Fruit fly (Drosophila melanogaster) whole organism, embryonic: Measurements from ENCODE around the gene CG14650.

Experiments
- CG10366 ChIP-seq: fragments of 200-800 bp; sonication (Bioruptor generic); IDR thresholded peaks from 2 replicates; pipeline ENCODE4 v1.3.6; 2022; ENCODE audit warnings: missing biosample characterization, missing genetic modification characterization
- CG10431 ChIP-seq: fragments of 200-800 bp; sonication (Bioruptor generic); optimal IDR thresholded peaks from 3 replicates; lab custom pipeline; 2018; ENCODE audit warnings: missing biosample characterization, mild to moderate bottlenecking, missing genetic modification characterization
- CG12744 ChIP-seq: fragments of 200-800 bp; sonication (Bioruptor generic); optimal IDR thresholded peaks from 2 replicates; lab custom pipeline; 2016; ENCODE audit warnings: missing biosample characterization, missing genetic modification characterization
- CG13775 ChIP-seq: fragments of 200-800 bp; sonication (Bioruptor generic); optimal IDR thresholded peaks from 3 replicates; lab custom pipeline; 2017; ENCODE audit warnings: missing biosample characterization, mild to moderate bottlenecking, missing genetic modification characterization
- CG14050 ChIP-seq: fragments of 200-800 bp; sonication (Bioruptor generic); IDR thresholded peaks from 3 replicates; pipeline ENCODE4 v1.3.6; 2022; ENCODE audit warnings: missing biosample characterization, missing genetic modification characterization
- CG14441 ChIP-seq: fragments of 200-800 bp; sonication (Bioruptor generic); IDR thresholded peaks from 2 replicates; pipeline ENCODE4 v1.3.6; 2022; ENCODE audit warnings: missing biosample characterization, missing genetic modification characterization
- CG1529 ChIP-seq: fragments of 200-800 bp; sonication (Bioruptor generic); optimal IDR thresholded peaks from 3 replicates; lab custom pipeline; 2018; ENCODE audit warnings: missing biosample characterization, missing genetic modification characterization
- CG15514 ChIP-seq: fragments of 200-800 bp; sonication (Bioruptor generic); optimal IDR thresholded peaks from 3 replicates; lab custom pipeline; 2017; ENCODE audit warnings: missing biosample characterization, missing genetic modification characterization, mild to moderate bottlenecking, moderate library complexity, missing genetic modification reagents
- CG1603 ChIP-seq: fragments of 200-800 bp; sonication (Bioruptor generic); optimal IDR thresholded peaks from 2 replicates; lab custom pipeline; 2019; ENCODE audit warnings: missing biosample characterization, mild to moderate bottlenecking, missing genetic modification characterization, moderate library complexity
- CG16815 ChIP-seq: fragments of 200-800 bp; sonication (Bioruptor generic); optimal IDR thresholded peaks from 3 replicates; lab custom pipeline; 2017; ENCODE audit warnings: missing biosample characterization, mild to moderate bottlenecking, missing genetic modification characterization
- CG17385 ChIP-seq: fragments of 200-800 bp; sonication (Bioruptor generic); optimal IDR thresholded peaks from 3 replicates; lab custom pipeline; 2018; ENCODE audit warnings: missing biosample characterization, mild to moderate bottlenecking, missing genetic modification characterization
- CG17612 ChIP-seq: fragments of 200-800 bp; sonication (Bioruptor generic); IDR thresholded peaks from 2 replicates; pipeline ENCODE4 v1.3.6; 2022; ENCODE audit warnings: missing biosample characterization, missing genetic modification characterization
- CG1792 ChIP-seq: fragments of 200-800 bp; sonication (Bioruptor generic); optimal IDR thresholded peaks from 2 replicates; lab custom pipeline; 2016; ENCODE audit warnings: missing biosample characterization, missing genetic modification characterization
- CG32767 ChIP-seq: fragments of 200-800 bp; sonication (Bioruptor generic); IDR thresholded peaks from 2 replicates; pipeline ENCODE4 v1.3.6; 2022; ENCODE audit warnings: missing biosample characterization, missing genetic modification characterization
- CG4617 ChIP-seq: fragments of 200-800 bp; sonication (Bioruptor generic); optimal IDR thresholded peaks from 3 replicates; lab custom pipeline; 2016; ENCODE audit warnings: missing biosample characterization, missing genetic modification characterization, borderline replicate concordance
- CG5245 ChIP-seq: fragments of 200-800 bp; sonication (Bioruptor generic); optimal IDR thresholded peaks from 3 replicates; lab custom pipeline; 2016; ENCODE audit warnings: missing biosample characterization, missing genetic modification characterization
- CG7556 ChIP-seq: fragments of 200-800 bp; sonication (Bioruptor generic); optimal IDR thresholded peaks from 2 replicates; lab custom pipeline; 2017; ENCODE audit warnings: missing biosample characterization, mild to moderate bottlenecking, missing genetic modification characterization
- CG9215 ChIP-seq: fragments of 200-800 bp; sonication (Bioruptor generic); IDR thresholded peaks from 2 replicates; pipeline ENCODE4 v1.3.6; 2022; ENCODE audit warnings: missing biosample characterization, missing genetic modification characterization
- CHES-1-like ChIP-seq: fragments of 200-800 bp; sonication (Bioruptor generic); optimal IDR thresholded peaks from 2 replicates; lab custom pipeline; 2016; ENCODE audit warnings: missing biosample characterization, missing genetic modification characterization
- CkIIα-i1 ChIP-seq: fragments of 200-800 bp; sonication (Bioruptor generic); IDR thresholded peaks from 2 replicates; pipeline ENCODE4 v1.3.6; 2022; ENCODE audit warnings: missing biosample characterization, missing genetic modification characterization
- Dll ChIP-seq: fragments of 200-800 bp; sonication (Bioruptor generic); IDR thresholded peaks from 4 replicates; pipeline ENCODE4 v1.3.6; 2022; ENCODE audit warnings: missing biosample characterization, missing genetic modification characterization; ENCODE audit not compliant: partially characterized antibody
- H15 ChIP-seq: fragments of 200-800 bp; sonication (Bioruptor generic); IDR thresholded peaks from 3 replicates; pipeline ENCODE4 v1.3.6; 2022; ENCODE audit warnings: missing biosample characterization, missing genetic modification characterization
- Lhr ChIP-seq: fragments of 200-800 bp; sonication (Bioruptor generic); optimal IDR thresholded peaks from 3 replicates; lab custom pipeline; 2017; ENCODE audit warnings: mild to moderate bottlenecking, missing biosample characterization, missing genetic modification reagents, missing genetic modification characterization
- Mes4 ChIP-seq: fragments of 200-800 bp; sonication (Bioruptor generic); optimal IDR thresholded peaks from 2 replicates; lab custom pipeline; 2016; ENCODE audit warnings: missing biosample characterization, missing genetic modification characterization
- Scr ChIP-seq: fragments of 200-800 bp; sonication (Bioruptor generic); IDR thresholded peaks from 2 replicates; pipeline ENCODE4 v1.3.6; 2022; ENCODE audit warnings: missing biosample characterization, missing genetic modification characterization; ENCODE audit not compliant: partially characterized antibody
- Taf1 ChIP-seq: fragments of 200-800 bp; sonication (Bioruptor generic); IDR thresholded peaks from 2 replicates; pipeline ENCODE4 v1.3.6; 2022; ENCODE audit warnings: missing biosample characterization, missing genetic modification characterization
- Trl ChIP-seq, 3 experiments: fragments of >200 bp in 2 of 3; fragments of 200-800 bp in 1 of 3; sonication (Bioruptor generic) in 1 of 3; optimal IDR thresholded peaks; 2 replicates in 1 of 3; 3 replicates in 2 of 3; lab custom pipeline; 2016 to 2017; ENCODE audit warnings: missing biosample characterization in 1 of 3, missing genetic modification characterization in 1 of 3
- Xbp1 ChIP-seq: fragments of 200-800 bp; sonication (Bioruptor generic); optimal IDR thresholded peaks from 3 replicates; lab custom pipeline; 2016; ENCODE audit warnings: missing biosample characterization, mild to moderate bottlenecking, missing genetic modification characterization
- ap ChIP-seq: fragments of 200-800 bp; sonication (Bioruptor generic); IDR thresholded peaks from 2 replicates; pipeline ENCODE4 v1.3.6; 2022; ENCODE audit warnings: missing biosample characterization, missing genetic modification characterization
- ara ChIP-seq: fragments of 200-800 bp; sonication (Bioruptor generic); IDR thresholded peaks from 2 replicates; pipeline ENCODE4 v1.3.6; 2022; ENCODE audit warnings: missing biosample characterization, missing genetic modification characterization
- bsh ChIP-seq, 2 experiments: fragments of 200-800 bp; sonication (Bioruptor generic); optimal IDR thresholded peaks; 2 replicates each; lab custom pipeline; 2017 to 2018; ENCODE audit warnings: mild to moderate bottlenecking in 2 of 2, missing biosample characterization in 2 of 2, missing genetic modification characterization in 2 of 2, moderate library complexity in 1 of 2
- crc ChIP-seq: fragments of 200-800 bp; sonication (Bioruptor generic); optimal IDR thresholded peaks from 2 replicates; lab custom pipeline; 2016; ENCODE audit warnings: missing biosample characterization, missing genetic modification characterization
- danr ChIP-seq: fragments of 200-800 bp; sonication (Bioruptor generic); IDR thresholded peaks from 2 replicates; pipeline ENCODE4 v1.3.6; 2022; ENCODE audit warnings: missing biosample characterization, missing genetic modification characterization
- eve ChIP-seq, 2 experiments: fragments of >200 bp; optimal IDR thresholded peaks; 2 replicates each; lab custom pipeline; 2017; ENCODE audit warnings: missing biosample characterization in 2 of 2, missing genetic modification characterization in 2 of 2
- exex ChIP-seq: fragments of 200-800 bp; sonication (Bioruptor generic); optimal IDR thresholded peaks from 4 replicates; lab custom pipeline; 2018; ENCODE audit warnings: missing biosample characterization, mild to moderate bottlenecking, missing genetic modification characterization, moderate library complexity
- ftz-f1 ChIP-seq: fragments of 200-800 bp; sonication (Bioruptor generic); optimal IDR thresholded peaks from 2 replicates; lab custom pipeline; 2016; ENCODE audit warnings: missing biosample characterization, missing genetic modification characterization
- gcm ChIP-seq: fragments of 200-800 bp; sonication (Bioruptor generic); optimal IDR thresholded peaks from 2 replicates; lab custom pipeline; 2019; ENCODE audit warnings: missing biosample characterization, mild to moderate bottlenecking, missing genetic modification characterization, moderate library complexity
- h ChIP-seq: fragments of >200 bp; optimal IDR thresholded peaks from 2 replicates; lab custom pipeline; 2017
- hb ChIP-seq: fragments of 200-800 bp; sonication (Bioruptor generic); IDR thresholded peaks from 3 replicates; pipeline ENCODE4 v1.3.6; 2022; ENCODE audit warnings: missing biosample characterization, missing genetic modification characterization; ENCODE audit not compliant: partially characterized antibody
- kay ChIP-seq: fragments of 200-800 bp; sonication (Bioruptor generic); optimal IDR thresholded peaks from 2 replicates; lab custom pipeline; 2016; ENCODE audit warnings: missing biosample characterization, missing genetic modification characterization
- nerfin-2 ChIP-seq: fragments of 200-800 bp; sonication (Bioruptor generic); IDR thresholded peaks from 2 replicates; pipeline ENCODE4 v1.3.6; 2022; ENCODE audit warnings: missing biosample characterization, missing genetic modification characterization; ENCODE audit not compliant: partially characterized antibody
- pnt ChIP-seq: fragments of 200-800 bp; sonication (Bioruptor generic); optimal IDR thresholded peaks from 3 replicates; lab custom pipeline; 2016; ENCODE audit warnings: missing biosample characterization, missing genetic modification characterization
- pzg ChIP-seq: fragments of 200-800 bp; sonication (Bioruptor generic); optimal IDR thresholded peaks from 3 replicates; lab custom pipeline; 2018; ENCODE audit warnings: missing biosample characterization, mild to moderate bottlenecking, missing genetic modification characterization, moderate library complexity
- scrt ChIP-seq: fragments of 200-800 bp; sonication (Bioruptor generic); optimal IDR thresholded peaks from 2 replicates; lab custom pipeline; 2018; ENCODE audit warnings: missing biosample characterization, mild to moderate bottlenecking, missing genetic modification characterization, moderate library complexity
- sd ChIP-seq: fragments of 200-800 bp; sonication (Bioruptor generic); optimal IDR thresholded peaks from 3 replicates; lab custom pipeline; 2018; ENCODE audit warnings: missing biosample characterization, mild to moderate bottlenecking, missing genetic modification characterization, moderate library complexity
- stwl ChIP-seq: fragments of 200-800 bp; sonication (Bioruptor generic); optimal IDR thresholded peaks from 3 replicates; lab custom pipeline; 2018; ENCODE audit warnings: missing biosample characterization, mild to moderate bottlenecking, missing genetic modification characterization, moderate library complexity
- tap ChIP-seq: fragments of 200-800 bp; optimal IDR thresholded peaks from 3 replicates; lab custom pipeline; 2019; ENCODE audit warnings: missing biosample characterization, mild to moderate bottlenecking, missing genetic modification characterization, moderate library complexity
- tgo ChIP-seq: fragments of 200-800 bp; sonication (Bioruptor generic); IDR thresholded peaks from 3 replicates; pipeline ENCODE4 v1.3.6; 2022; ENCODE audit warnings: missing biosample characterization, missing genetic modification characterization
- vvl ChIP-seq: fragments of 200-800 bp; sonication (Bioruptor generic); IDR thresholded peaks from 2 replicates; pipeline ENCODE4 v1.3.6; 2022; ENCODE audit warnings: missing biosample characterization, missing genetic modification characterization
- zen2 ChIP-seq: fragments of 200-800 bp; sonication (Bioruptor generic); IDR thresholded peaks from 3 replicates; pipeline ENCODE4 v1.3.6; 2022; ENCODE audit warnings: missing biosample characterization, missing genetic modification characterization; ENCODE audit not compliant: partially characterized antibody

The CG14650 gene

DNA sequence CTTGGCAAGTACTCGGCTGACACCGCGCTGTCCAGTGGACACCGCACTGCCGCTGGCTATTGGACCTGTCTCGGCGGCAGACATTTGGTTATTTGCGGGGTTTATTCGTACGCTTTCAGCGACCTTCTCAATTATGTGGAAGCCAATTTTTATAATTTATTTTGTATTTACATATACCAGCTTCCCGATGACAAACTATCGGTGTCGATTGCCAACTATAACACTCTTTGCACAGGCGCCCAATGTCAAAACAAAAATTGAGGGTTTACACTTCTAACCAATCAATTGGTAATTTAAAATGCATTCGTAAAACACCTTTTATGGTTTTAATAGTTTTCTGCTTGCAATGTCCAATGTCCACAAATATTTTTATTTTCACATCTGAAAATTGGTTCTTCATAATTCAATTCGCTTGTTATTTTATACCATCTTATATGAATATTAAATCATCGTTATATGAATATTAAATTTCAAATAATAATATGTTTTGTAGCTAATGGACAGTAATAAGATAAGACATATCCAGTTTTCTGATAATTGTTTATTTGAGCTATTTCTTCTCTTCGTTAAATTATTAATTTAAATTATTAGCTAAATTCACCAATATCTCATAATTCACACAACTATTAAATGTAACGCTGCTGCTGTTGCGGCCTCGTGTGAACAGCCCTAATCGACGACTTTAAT, 37.2 kb upstream of the CG14650 start (continued):
- TF ChIP-seq Trl (optimal IDR thresholded peaks at IDR 0.05; lab: Kevin White, UChicago) (no peak), Trl (GFP tag; optimal IDR thresholded peaks at IDR 0.05; lab: Kevin White, UChicago) (no peak), danr (GFP tag; lab: Robert Waterston, UW) (no peak), CG5245 (GFP tag; lab: Kevin White, UChicago) (no peak), CG1529 (GFP tag; lab: Kevin White, UChicago) (no peak), H15 (GFP tag; lab: Robert Waterston, UW) (no peak), exex (tag; lab: Kevin White, UChicago) (no peak), ap (GFP tag; lab: Robert Waterston, UW) (no peak), hb (GFP tag; lab: Robert Waterston, UW) (no peak), bsh (GFP tag; optimal IDR thresholded peaks at IDR 0.05; lab: Kevin White, UChicago) (no peak), gcm (GFP tag; lab: Kevin White, UChicago) (no peak), Mes4 (no peak), pzg (GFP tag; lab: Kevin White, UChicago) (peak; percentile 31), tgo (GFP tag; lab: Robert Waterston, UW) (no peak), CG15514 (GFP tag; lab: Kevin White, UChicago) (peak; percentile 1), vvl (GFP tag; lab: Robert Waterston, UW) (peak; percentile 63), Dll (GFP tag; lab: Robert Waterston, UW) (0 out of 4 replicates have a peak, but pooled peaks have one; percentile 12), CG10431 (GFP tag; lab: Kevin White, UChicago) (no peak), CG32767 (GFP tag; lab: Robert Waterston, UW) (no peak), Lhr (peak; percentile 5), CG9215 (GFP tag; lab: Robert Waterston, UW) (0 out of 2 replicates have a peak, but pooled peaks have one; percentile 26), sd (tag; lab: Kevin White, UChicago) (no peak), CkIIα-i1 (GFP tag; lab: Robert Waterston, UW) (no peak), ftz-f1 (GFP tag; lab: Kevin White, UChicago) (no peak), CG7556 (GFP tag; lab: Kevin White, UChicago) (no peak), scrt (GFP tag; lab: Kevin White, UChicago) (no peak), eve (GFP tag; optimal IDR thresholded peaks at IDR 0.05; lab: Kevin White, UChicago) (no peak), Taf1 (GFP tag; lab: Robert Waterston, UW) (no peak), h (lab: Kevin White, UChicago) (no peak), CG16815 (peak; percentile 40), crc (GFP tag; lab: Kevin White, UChicago) (no peak), CG17385 (GFP tag; lab: Kevin White, UChicago) (no peak), CG12744 (GFP tag; lab: Kevin White, UChicago) (no peak), CG1792 (GFP tag; lab: Kevin White, UChicago) (no peak), nerfin-2 (GFP tag; lab: Robert Waterston, UW) (no peak), zen2 (GFP tag; lab: Robert Waterston, UW) (no peak), pnt (GFP tag; lab: Kevin White, UChicago) (no peak), CG4617 (GFP tag; lab: Kevin White, UChicago) (peak; percentile 40), CG1603 (tag; lab: Kevin White, UChicago) (peak; percentile 63), CG14050 (GFP tag; lab: Robert Waterston, UW) (no peak), ara (GFP tag; lab: Robert Waterston, UW) (no peak), stwl (no peak), CG14441 (no peak), CG13775 (GFP tag; lab: Kevin White, UChicago) (peak; percentile 63), kay (no peak), Scr (GFP tag; lab: Robert Waterston, UW) (no peak; the same call in 1 of the 2 replicates), tap (no peak), CG10366 (GFP tag; lab: Robert Waterston, UW) (no peak), CG17612 (GFP tag; lab: Robert Waterston, UW) (no peak), Xbp1 (GFP tag; lab: Kevin White, UChicago) (peak; percentile 34), CHES-1-like (GFP tag; lab: Kevin White, UChicago) (no peak)
